Fruit fly (Drosophila melanogaster) whole organism, embryonic: ENCODE results near the gene CG6066.

Experiments used
- Ada2b ChIP-seq: fragments of 200-800 bp; sonication (Bioruptor generic); IDR thresholded peaks from 2 replicates; pipeline ENCODE4 v1.3.6; 2022; ENCODE audit warnings: missing biosample characterization, missing genetic modification characterization
- Bteb2 ChIP-seq: fragments of 200-800 bp; sonication (Bioruptor generic); optimal IDR thresholded peaks from 2 replicates; lab custom pipeline; 2016; ENCODE audit warnings: missing biosample characterization, missing genetic modification characterization
- CG10147 ChIP-seq: fragments of 200-800 bp; sonication (Bioruptor generic); optimal IDR thresholded peaks from 2 replicates; lab custom pipeline; 2019; ENCODE audit warnings: missing biosample characterization, mild to moderate bottlenecking, missing genetic modification characterization, moderate library complexity
- CG10366 ChIP-seq: fragments of 200-800 bp; sonication (Bioruptor generic); IDR thresholded peaks from 2 replicates; pipeline ENCODE4 v1.3.6; 2022; ENCODE audit warnings: missing biosample characterization, missing genetic modification characterization
- CG15073 ChIP-seq: fragments of 200-800 bp; sonication (Bioruptor generic); optimal IDR thresholded peaks from 2 replicates; lab custom pipeline; 2016; ENCODE audit warnings: missing biosample characterization, missing genetic modification characterization
- CG18476 ChIP-seq: fragments of 200-800 bp; sonication (Bioruptor generic); optimal IDR thresholded peaks from 2 replicates; lab custom pipeline; 2016; ENCODE audit warnings: missing biosample characterization, mild to moderate bottlenecking, missing genetic modification characterization
- CG5245 ChIP-seq: fragments of 200-800 bp; sonication (Bioruptor generic); optimal IDR thresholded peaks from 3 replicates; lab custom pipeline; 2016; ENCODE audit warnings: missing biosample characterization, missing genetic modification characterization
- CG6175 ChIP-seq: fragments of 200-800 bp; sonication (Bioruptor generic); IDR thresholded peaks from 3 replicates; pipeline ENCODE4 v1.3.6; 2022; ENCODE audit warnings: missing biosample characterization, missing genetic modification characterization
- CG7372 ChIP-seq: fragments of 200-800 bp; sonication (Bioruptor generic); IDR thresholded peaks from 2 replicates; pipeline ENCODE4 v1.3.6; 2022; ENCODE audit warnings: missing biosample characterization, missing genetic modification characterization
- CTCF ChIP-seq: fragments of 200-800 bp; sonication (Bioruptor generic); optimal IDR thresholded peaks from 2 replicates; lab custom pipeline; 2017; ENCODE audit warnings: missing biosample characterization, mild to moderate bottlenecking, missing genetic modification characterization, moderate library complexity
- Dad ChIP-seq: fragments of 200-800 bp; sonication (Bioruptor generic); optimal IDR thresholded peaks from 3 replicates; lab custom pipeline; 2016; ENCODE audit warnings: missing biosample characterization, missing genetic modification characterization
- Doc2 ChIP-seq: fragments of 200-800 bp; sonication (Bioruptor generic); IDR thresholded peaks from 2 replicates; pipeline ENCODE4 v1.3.6; 2022; ENCODE audit warnings: missing biosample characterization, missing genetic modification characterization
- Ets65A ChIP-seq: fragments of 200-800 bp; sonication (Bioruptor generic); peaks from one replicate; lab custom pipeline; 2016; ENCODE audit warnings: missing biosample characterization, missing genetic modification characterization
- GATAe ChIP-seq: fragments of 200-800 bp; sonication (Bioruptor generic); conservative IDR thresholded peaks from 2 replicates; pipeline ENCODE4 v1.3.6; 2022; ENCODE audit warnings: missing biosample characterization, missing genetic modification characterization
- Hey ChIP-seq: fragments of 200-800 bp; sonication (Bioruptor generic); optimal IDR thresholded peaks from 3 replicates; lab custom pipeline; 2018; ENCODE audit warnings: missing biosample characterization, mild to moderate bottlenecking, missing genetic modification characterization
- NFAT ChIP-seq: fragments of 200-800 bp; sonication (Bioruptor generic); IDR thresholded peaks from 2 replicates; pipeline ENCODE4 v1.3.6; 2022; ENCODE audit warnings: missing biosample characterization, missing genetic modification characterization
- Oli ChIP-seq: fragments of 200-800 bp; sonication (Bioruptor generic); optimal IDR thresholded peaks from 2 replicates; lab custom pipeline; 2018; ENCODE audit warnings: missing biosample characterization, mild to moderate bottlenecking, missing genetic modification characterization, moderate library complexity
- Ptx1 ChIP-seq: fragments of 200-800 bp; sonication (Bioruptor generic); IDR thresholded peaks from 2 replicates; pipeline ENCODE4 v1.3.6; 2022; ENCODE audit warnings: missing biosample characterization, missing genetic modification characterization
- Sin3A ChIP-seq: fragments of >200 bp; optimal IDR thresholded peaks from 2 replicates; lab custom pipeline; 2018
- cas ChIP-seq: fragments of 200-800 bp; sonication (Bioruptor generic); IDR thresholded peaks from 2 replicates; pipeline ENCODE4 v1.3.6; 2022; ENCODE audit warnings: missing biosample characterization, missing genetic modification characterization
- chinmo ChIP-seq: fragments of 200-800 bp; sonication (Bioruptor generic); IDR thresholded peaks from 4 replicates; pipeline ENCODE4 v1.3.6; 2022; ENCODE audit warnings: missing biosample characterization, missing genetic modification characterization; ENCODE audit not compliant: partially characterized antibody
- cwo ChIP-seq: fragments of 200-800 bp; sonication (Bioruptor generic); optimal IDR thresholded peaks from 3 replicates; lab custom pipeline; 2017; ENCODE audit warnings: missing biosample characterization, missing genetic modification characterization, mild to moderate bottlenecking, moderate library complexity, missing genetic modification reagents
- emc ChIP-seq: fragments of 200-800 bp; sonication (Bioruptor generic); optimal IDR thresholded peaks from 2 replicates; lab custom pipeline; 2016; ENCODE audit warnings: missing biosample characterization, missing genetic modification characterization
- ems ChIP-seq: fragments of 200-800 bp; sonication (Bioruptor generic); optimal IDR thresholded peaks from 3 replicates; lab custom pipeline; 2016; ENCODE audit warnings: missing biosample characterization, missing genetic modification characterization
- exex ChIP-seq: fragments of 200-800 bp; sonication (Bioruptor generic); optimal IDR thresholded peaks from 4 replicates; lab custom pipeline; 2018; ENCODE audit warnings: missing biosample characterization, mild to moderate bottlenecking, missing genetic modification characterization, moderate library complexity
- eyg ChIP-seq: fragments of 200-800 bp; sonication (Bioruptor generic); optimal IDR thresholded peaks from 3 replicates; lab custom pipeline; 2016; ENCODE audit warnings: missing biosample characterization, missing genetic modification characterization
- h ChIP-seq: fragments of >200 bp; optimal IDR thresholded peaks from 2 replicates; lab custom pipeline; 2017
- mirr ChIP-seq: fragments of 200-800 bp; sonication (Bioruptor generic); optimal IDR thresholded peaks from 3 replicates; lab custom pipeline; 2018; ENCODE audit warnings: missing biosample characterization, mild to moderate bottlenecking, missing genetic modification characterization
- pita ChIP-seq: fragments of 200-800 bp; sonication (Bioruptor generic); optimal IDR thresholded peaks from 2 replicates; lab custom pipeline; 2017; ENCODE audit warnings: missing biosample characterization, mild to moderate bottlenecking, missing genetic modification characterization
- sc ChIP-seq, 3 experiments: fragments of >200 bp in 2 of 3; fragments of 200-800 bp in 1 of 3; sonication (Bioruptor generic) in 1 of 3; optimal IDR thresholded peaks; 2 replicates in 2 of 3; 3 replicates in 1 of 3; lab custom pipeline; 2017; ENCODE audit warnings: mild to moderate bottlenecking in 1 of 3, missing biosample characterization in 1 of 3, missing genetic modification characterization in 1 of 3, missing genetic modification reagents in 1 of 3
- sens ChIP-seq: fragments of 200-800 bp; sonication (Bioruptor generic); peaks from one replicate; lab custom pipeline; 2016; ENCODE audit warnings: missing biosample characterization, missing genetic modification characterization
- trh ChIP-seq: fragments of 200-800 bp; sonication (Bioruptor generic); optimal IDR thresholded peaks from 2 replicates; lab custom pipeline; 2016; ENCODE audit warnings: missing biosample characterization, missing genetic modification characterization
- wek ChIP-seq: fragments of 200-800 bp; sonication (Bioruptor generic); optimal IDR thresholded peaks from 3 replicates; lab custom pipeline; 2018; ENCODE audit warnings: missing biosample characterization, mild to moderate bottlenecking, missing genetic modification characterization, moderate library complexity

Gene CG6066

dm6 chr3R:27108111-27108510 is 8.4 kb downstream of the CG6066 start (continued):
- TF ChIP-seq sc (optimal IDR thresholded peaks at IDR 0.05; lab: Kevin White, UChicago), result no peak
- TF ChIP-seq sc (GFP tag; optimal IDR thresholded peaks at IDR 0.05; lab: Kevin White, UChicago), result no peak
- no peak for TF ChIP-seq trh (GFP tag; lab: Kevin White, UChicago)
- no peak for TF ChIP-seq Ptx1

dm6 chr3R:27106134-27106694 is 10.3 kb downstream of the CG6066 start, which contains the start of gene CAH9:
Gene CAH9 (minus strand): TSS chr3R:27106184.
- TF ChIP-seq Ets65A (peak; percentile 61), ems (no peak), CG7372 (GFP tag; lab: Robert Waterston, UW) (peak; percentile 73), cwo (GFP tag; lab: Kevin White, UChicago) (peak; percentile 8), NFAT (0 out of 2 replicates have a peak, but pooled peaks have one; percentile 3), GATAe (GFP tag; lab: Robert Waterston, UW) (no peak)

- TF ChIP-seq exex, result peak; percentile 66
- peak; percentile 57 for TF ChIP-seq Hey (tag; lab: Kevin White, UChicago)
- TF ChIP-seq CG18476 (GFP tag; lab: Kevin White, UChicago), result no peak
Observed at dm6 chr3R:27105439-27105838, 11.1 kb downstream of the CG6066 start.

dm6 chr3R:27100930-27101329 is 15.6 kb downstream of the CG6066 start, which contains the start of gene Jhbp11:
Gene Jhbp11 (plus strand): TSS chr3R:27101230.
- TF ChIP-seq Oli (no peak), sens (GFP tag; lab: Kevin White, UChicago) (peak; percentile 7), Sin3A (lab: Kevin White, UChicago) (no peak), Ada2b (GFP tag; lab: Robert Waterston, UW) (no peak), chinmo (no peak)

dm6 chr3R:27099579-27099978 is 16.9 kb downstream of the CG6066 start, which contains the start of gene eater:
Gene eater (minus strand): TSS chr3R:27099679.
- TF ChIP-seq pita (GFP tag; lab: Kevin White, UChicago), result no peak
- TF ChIP-seq wek (GFP tag; lab: Kevin White, UChicago), result no peak
- no peak for TF ChIP-seq mirr
- no peak for TF ChIP-seq CG5245
- no peak for TF ChIP-seq Bteb2 (GFP tag; lab: Kevin White, UChicago)
- TF ChIP-seq Dad (GFP tag; lab: Kevin White, UChicago), result no peak
- TF ChIP-seq CTCF (GFP tag; lab: Kevin White, UChicago), result no peak
- no peak for TF ChIP-seq CG15073 (GFP tag; lab: Kevin White, UChicago)
- no peak for TF ChIP-seq CG6175 (GFP tag; lab: Robert Waterston, UW)
- TF ChIP-seq eyg (GFP tag; lab: Kevin White, UChicago), result no peak
- no peak for TF ChIP-seq Doc2 (GFP tag; lab: Robert Waterston, UW)
- no peak for TF ChIP-seq cas
- TF ChIP-seq CG10147 (GFP tag; lab: Kevin White, UChicago), result no peak
- TF ChIP-seq h (lab: Kevin White, UChicago), result no peak
- TF ChIP-seq, all 482 proteins: peak for 0

dm6 chr3R:27098638-27099037 is 17.9 kb downstream of the CG6066 start:
- no peak for TF ChIP-seq CG10366 (GFP tag; lab: Robert Waterston, UW)
- no peak for TF ChIP-seq emc
- TF ChIP-seq CTCF (GFP tag; lab: Kevin White, UChicago), result peak; percentile 70
